Worm (Caenorhabditis elegans): ENCODE measurements around the gene T11F9.21.

ce11 chrV:11474399-11474798 is 18.2 kb upstream of the T11F9.21 start, which contains the start of gene nas-22:
- TF ChIP-seq nhr-23 (tag; optimal IDR thresholded peaks at IDR 0.05) (no peak), nhr-77 (tag; optimal IDR thresholded peaks at IDR 0.05) (no peak), pha-4 (tag; optimal IDR thresholded peaks at IDR 0.05) (no peak), egl-27 (tag; optimal IDR thresholded peaks at IDR 0.05) (no peak), pqm-1 (tag; optimal IDR thresholded peaks at IDR 0.05) (no peak), fos-1 (tag; optimal IDR thresholded peaks at IDR 0.05) (no peak), ceh-28 (tag; optimal IDR thresholded peaks at IDR 0.05) (no peak), lin-39 (tag; optimal IDR thresholded peaks at IDR 0.05) (no peak), ztf-11 (tag; optimal IDR thresholded peaks at IDR 0.05) (no peak), nfya-1 (tag; optimal IDR thresholded peaks at IDR 0.05; ENCODE audit: insufficient read depth) (no peak), unc-39 (tag; optimal IDR thresholded peaks at IDR 0.05) (no peak), fkh-10 (GFP tag; optimal IDR thresholded peaks at IDR 0.05) (no peak), nhr-28 (tag; optimal IDR thresholded peaks at IDR 0.05) (no peak), elt-3 (tag; optimal IDR thresholded peaks at IDR 0.05) (no peak)
